Fruit fly (Drosophila melanogaster) whole organism, pupa: ENCODE results near the gene CG13901.

ENCODE experiments used
- CG9948 ChIP-seq: fragments of 200-800 bp; sonication (Bioruptor generic); optimal IDR thresholded peaks from 2 replicates; lab custom pipeline; 2018; ENCODE audit warnings: missing biosample characterization, mild to moderate bottlenecking, missing genetic modification characterization, moderate library complexity
- Pif1A ChIP-seq: fragments of 200-800 bp; sonication (Bioruptor generic); optimal IDR thresholded peaks from 3 replicates; lab custom pipeline; 2016; ENCODE audit warnings: missing biosample characterization, missing genetic modification characterization
- rn ChIP-seq: fragments of 200-800 bp; sonication (Bioruptor generic); IDR thresholded peaks from 2 replicates; pipeline ENCODE4 v1.3.6; 2022; ENCODE audit warnings: missing biosample characterization, missing genetic modification characterization

- TF ChIP-seq rn (GFP tag; lab: Robert Waterston, UW) (no peak), Pif1A (GFP tag; lab: Kevin White, UChicago) (peak; percentile 61), CG9948 (tag; lab: Kevin White, UChicago) (peak; percentile 20)
Measured at dm6 chr3L:818438-819138, 19.0 kb downstream of the CG13901 start.
